Worm (Caenorhabditis elegans) whole organism, young adult: ENCODE measurements around the gene slc-17.3.

Experiments
- C17E4.6 ChIP-seq: fragments of 200-800 bp; sonication (Bioruptor generic); IDR thresholded peaks from 2 replicates; pipeline ENCODE4 v1.3.6; 2022; ENCODE audit warnings: missing genetic modification reagents, missing genetic modification characterization, missing compliant biosample characterization
- efl-1 ChIP-seq: fragments of 150-350 bp; optimal IDR thresholded peaks from 2 replicates; lab custom pipeline; 2014; ENCODE audit warnings: missing biosample characterization, missing genetic modification reagents, missing genetic modification characterization
- ets-4 ChIP-seq: fragments of 200-800 bp; sonication (Bioruptor generic); optimal IDR thresholded peaks from 2 replicates; lab custom pipeline; 2018; ENCODE audit warnings: mild to moderate bottlenecking, missing genetic modification characterization, missing compliant biosample characterization
- hmg-20 ChIP-seq: fragments of 200-800 bp; sonication (Bioruptor generic); IDR thresholded peaks from 2 replicates; pipeline ENCODE4 v1.3.6; 2022; ENCODE audit warnings: missing genetic modification reagents, missing genetic modification characterization, missing compliant biosample characterization
- lir-1 ChIP-seq: fragments of 200-800 bp; sonication (Bioruptor generic); conservative IDR thresholded peaks from 2 replicates; pipeline ENCODE4 v1.3.6; 2022; ENCODE audit warnings: missing genetic modification reagents, missing genetic modification characterization, missing compliant biosample characterization
- nfya-1 ChIP-seq: sonication (generic microtip); optimal IDR thresholded peaks from 2 replicates; lab custom pipeline; 2017; ENCODE audit warnings: antibody characterized with exemption, missing compliant biosample characterization, missing genetic modification characterization, borderline replicate concordance; ENCODE audit not compliant: insufficient read depth
- unc-62 ChIP-seq: fragments of 150-350 bp; optimal IDR thresholded peaks from 2 replicates; lab custom pipeline; 2014; ENCODE audit warnings: missing biosample characterization, missing genetic modification reagents, missing genetic modification characterization

DNA sequence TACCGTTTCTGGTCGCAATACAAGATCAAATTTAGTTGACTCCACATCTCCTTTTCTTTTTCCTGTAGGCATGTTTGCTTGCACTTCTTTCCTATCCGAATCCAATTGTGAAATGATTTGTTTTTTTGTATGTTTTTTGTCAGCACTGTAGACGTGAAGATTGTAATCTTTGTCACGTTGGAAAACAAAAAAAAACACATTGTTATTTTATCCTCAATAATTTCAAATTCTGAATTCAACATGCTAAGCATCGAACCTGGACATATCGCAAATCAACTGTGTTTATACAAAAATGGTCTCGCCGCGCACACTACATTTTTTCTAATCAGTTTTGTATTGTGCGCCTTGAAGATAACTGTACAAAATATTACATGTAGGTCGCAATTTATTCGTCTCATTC lies 48.4 kb upstream of the slc-17.3 start, which contains the start of gene ZK688.12:
- TF ChIP-seq nfya-1 (tag; lab: Kevin White, UChicago) (no peak), hmg-20 (GFP tag; lab: Robert Waterston, UW) (no peak), efl-1 (GFP tag; lab: Kevin White, UChicago) (no peak), lir-1 (GFP tag; lab: Robert Waterston, UW) (no peak), unc-62 (GFP tag; lab: Kevin White, UChicago) (no peak), ets-4 (GFP tag; lab: Kevin White, UChicago) (no peak), C17E4.6 (GFP tag; lab: Robert Waterston, UW) (no peak)
